Worm (Caenorhabditis elegans) whole organism, L1 larva: ENCODE results near the gene rab-7.

Source experiments
- elt-3 ChIP-seq, 6 experiments: fragments of 150-350 bp in 1 of 6; sonication (generic microtip); optimal IDR thresholded peaks; 2 replicates each; lab custom pipeline; 2017 to 2018; ENCODE audit warnings: missing biosample characterization in 6 of 6, missing genetic modification characterization in 6 of 6, inconsistent platforms in 1 of 6
- nhr-237 ChIP-seq: fragments of 150-350 bp; optimal IDR thresholded peaks from 2 replicates; lab custom pipeline; 2014; ENCODE audit warnings: missing biosample characterization, missing genetic modification characterization
- zag-1 ChIP-seq: fragments of 150-350 bp; optimal IDR thresholded peaks from 2 replicates; lab custom pipeline; 2014; ENCODE audit warnings: missing biosample characterization, missing genetic modification characterization

DNA sequence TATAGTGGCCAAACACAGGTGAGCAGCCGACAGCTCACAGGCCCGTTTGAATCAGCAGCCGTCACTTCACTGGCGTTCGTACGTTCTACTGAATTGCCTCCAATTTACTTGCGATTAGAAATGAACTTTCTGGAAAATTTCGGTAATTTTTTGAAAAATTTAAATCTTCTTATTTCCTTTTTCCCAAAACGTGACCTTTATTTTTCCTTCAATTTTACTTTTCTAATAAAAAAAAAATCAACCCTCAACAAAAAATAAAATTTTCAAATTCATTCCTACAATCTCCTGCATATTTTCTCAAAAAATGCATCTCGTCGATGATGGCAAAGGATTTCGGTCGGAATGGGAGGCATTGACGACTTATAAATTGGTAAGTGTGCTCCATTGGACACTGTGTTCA lies 18.3 kb downstream of the rab-7 start, which contains the start of gene W03C9.8:
- TF ChIP-seq nhr-237 (tag; lab: Kevin White, UChicago): no peak
- TF ChIP-seq zag-1 (tag; lab: Kevin White, UChicago): no peak
- TF ChIP-seq elt-3 (tag; optimal IDR thresholded peaks at IDR 0.05; lab: Kevin White, UChicago): no peak
